Fruit fly (Drosophila melanogaster): ENCODE measurements around the gene Or1a.

The Or1a gene

dm6 chrX:338123-338527, 23.2 kb downstream of the Or1a start (continued):
- TF ChIP-seq CG30431 (GFP tag; optimal IDR thresholded peaks at IDR 0.05) (peak; percentile 5), ci (GFP tag; IDR thresholded peaks at IDR 0.05) (0 out of 3 replicates have a peak, but pooled peaks have one; percentile 50), CG17612 (GFP tag; IDR thresholded peaks at IDR 0.05) (no peak), gcm (GFP tag; optimal IDR thresholded peaks at IDR 0.05) (peak; percentile 90), Atf3 (GFP tag; optimal IDR thresholded peaks at IDR 0.05) (no peak), CG30020 (tag; optimal IDR thresholded peaks at IDR 0.05) (peak; percentile 59), Bgb (GFP tag; IDR thresholded peaks at IDR 0.05; ENCODE audit: partially characterized antibody) (no peak), emc (GFP tag; optimal IDR thresholded peaks at IDR 0.05) (no peak), CG7745 (tag; optimal IDR thresholded peaks at IDR 0.05) (no peak), nom (GFP tag; optimal IDR thresholded peaks at IDR 0.05) (peak; percentile 56), Bdp1 (GFP tag; optimal IDR thresholded peaks at IDR 0.05) (no peak), Hr78 (GFP tag; optimal IDR thresholded peaks at IDR 0.05) (peak in 1 of 2 experiments; percentile 70), Hr51 (GFP tag; optimal IDR thresholded peaks at IDR 0.05) (peak in 1 of 2 experiments; percentile 93), scrt (GFP tag; optimal IDR thresholded peaks at IDR 0.05) (peak; percentile 59), kah (GFP tag; optimal IDR thresholded peaks at IDR 0.05) (peak; percentile 67), CG17829 (tag; optimal IDR thresholded peaks at IDR 0.05) (peak; percentile 90), pita (GFP tag; optimal IDR thresholded peaks at IDR 0.05) (no peak), CG15601 (tag; optimal IDR thresholded peaks at IDR 0.05) (peak; percentile 71), CG16815 (GFP tag; optimal IDR thresholded peaks at IDR 0.05) (peak; percentile 14), E2f2 (GFP tag; IDR thresholded peaks at IDR 0.05) (peak; percentile 45; the same call in 1 of the 2 replicates), Xbp1 (GFP tag; optimal IDR thresholded peaks at IDR 0.05) (peak; percentile 46), Fer1 (GFP tag; optimal IDR thresholded peaks at IDR 0.05) (peak; percentile 83), Poxn (GFP tag; IDR thresholded peaks at IDR 0.05) (no peak), CG1602 (GFP tag; optimal IDR thresholded peaks at IDR 0.05) (peak; percentile 35), CG13894 (tag; optimal IDR thresholded peaks at IDR 0.05) (no peak), D19B (GFP tag; optimal IDR thresholded peaks at IDR 0.05) (peak; percentile 21), toy (GFP tag; IDR thresholded peaks at IDR 0.05) (no peak), kay (GFP tag; optimal IDR thresholded peaks at IDR 0.05) (peak; percentile 1), CG18011 (GFP tag; optimal IDR thresholded peaks at IDR 0.05) (no peak), CG6683 (GFP tag; optimal IDR thresholded peaks at IDR 0.05) (peak; percentile 66), CG4617 (GFP tag; optimal IDR thresholded peaks at IDR 0.05; ENCODE audit: borderline replicate concordance) (no peak), fd102C (GFP tag; optimal IDR thresholded peaks at IDR 0.05) (no peak), CG10462 (GFP tag; optimal IDR thresholded peaks at IDR 0.05) (peak; percentile 16), gro (GFP tag; optimal IDR thresholded peaks at IDR 0.05) (no peak), p53 (GFP tag; optimal IDR thresholded peaks at IDR 0.05) (no peak), lov (optimal IDR thresholded peaks at IDR 0.05) (no peak), lov (GFP tag; IDR thresholded peaks at IDR 0.05) (no peak), Aef1 (GFP tag; IDR thresholded peaks at IDR 0.05) (no peak), Hr39 (optimal IDR thresholded peaks at IDR 0.05) (no peak), btn (GFP tag; optimal IDR thresholded peaks at IDR 0.05) (no peak), CG7963 (GFP tag; IDR thresholded peaks at IDR 0.05; ENCODE audit: partially characterized antibody) (no peak), CG14860 (GFP tag; IDR thresholded peaks at IDR 0.05; ENCODE audit: partially characterized antibody) (no peak), CG15269 (tag; optimal IDR thresholded peaks at IDR 0.05) (peak; percentile 90), sr (GFP tag; IDR thresholded peaks at IDR 0.05) (no peak), ken (GFP tag; IDR thresholded peaks at IDR 0.05) (no peak), dati (GFP tag; IDR thresholded peaks at IDR 0.05) (no peak), seq (GFP tag; IDR thresholded peaks at IDR 0.05) (peak; percentile 58), CG3838 (GFP tag; optimal IDR thresholded peaks at IDR 0.05) (no peak), sens (GFP tag) (peak; percentile 60), wek (GFP tag; optimal IDR thresholded peaks at IDR 0.05) (no peak), Optix (GFP tag; IDR thresholded peaks at IDR 0.05) (no peak), CG6272 (GFP tag; IDR thresholded peaks at IDR 0.05) (no peak)
